Worm (Caenorhabditis elegans) whole organism, L1 larva: ENCODE data around the gene D1044.4.
A peak's percentile ranks its signal among the peaks of the same experiment; 100 is the strongest.

Source experiments
- C34B4.2 ChIP-seq: sonication (generic microtip); optimal IDR thresholded peaks from 2 replicates; lab custom pipeline; 2017; ENCODE audit warnings: mild to moderate bottlenecking, missing genetic modification characterization, missing compliant biosample characterization
- ceh-82 ChIP-seq, 3 experiments: fragments of 150-350 bp in 1 of 3; sonication (generic microtip) in 2 of 3; optimal IDR thresholded peaks; 2 replicates each; lab custom pipeline; 2014 to 2017; ENCODE audit warnings: missing biosample characterization in 3 of 3, missing genetic modification characterization in 3 of 3
- ces-1 ChIP-seq: fragments of 150-350 bp; optimal IDR thresholded peaks from 2 replicates; lab custom pipeline; 2014; ENCODE audit warnings: missing biosample characterization, missing genetic modification reagents, missing genetic modification characterization
- egl-13 ChIP-seq: sonication (generic microtip); optimal IDR thresholded peaks from 2 replicates; lab custom pipeline; 2016; ENCODE audit warnings: missing genotype, missing genetic modification reagents, missing genetic modification characterization, missing compliant biosample characterization
- isw-1 ChIP-seq: fragments of 200-800 bp; sonication (Bioruptor generic); IDR thresholded peaks from 2 replicates; pipeline ENCODE4 v1.3.6; 2022; ENCODE audit warnings: missing genetic modification characterization, missing compliant biosample characterization
- lin-35 ChIP-seq, 2 experiments: fragments of 150-350 bp; optimal IDR thresholded peaks; 2 replicates each; lab custom pipeline; 2014; ENCODE audit warnings: missing biosample characterization in 2 of 2, missing genetic modification characterization in 2 of 2, missing genetic modification reagents in 2 of 2
- nhr-11 ChIP-seq: fragments of 150-350 bp; optimal IDR thresholded peaks from 2 replicates; lab custom pipeline; 2014; ENCODE audit warnings: missing biosample characterization, missing genetic modification characterization
- nhr-90 ChIP-seq: sonication (generic microtip); optimal IDR thresholded peaks from 2 replicates; lab custom pipeline; 2016; ENCODE audit warnings: mild to moderate bottlenecking, missing genetic modification characterization, missing compliant biosample characterization; ENCODE audit not compliant: poor library complexity
- skn-1 ChIP-seq: fragments of 150-350 bp; optimal IDR thresholded peaks from 2 replicates; lab custom pipeline; 2014; ENCODE audit warnings: missing biosample characterization, missing genetic modification characterization
- sptf-1 ChIP-seq: fragments of 150-350 bp; optimal IDR thresholded peaks from 2 replicates; lab custom pipeline; 2014; ENCODE audit warnings: missing biosample characterization, missing genetic modification characterization
- tlp-1 ChIP-seq: fragments of 150-350 bp; optimal IDR thresholded peaks from 2 replicates; lab custom pipeline; 2014; ENCODE audit warnings: missing biosample characterization, missing genetic modification characterization
- unc-130 ChIP-seq: fragments of 150-350 bp; optimal IDR thresholded peaks from 2 replicates; lab custom pipeline; 2017; ENCODE audit warnings: missing biosample characterization, missing genetic modification characterization, inconsistent platforms
- ztf-4 ChIP-seq: fragments of 150-350 bp; optimal IDR thresholded peaks from 2 replicates; lab custom pipeline; 2014; ENCODE audit warnings: missing biosample characterization, missing genetic modification characterization

DNA sequence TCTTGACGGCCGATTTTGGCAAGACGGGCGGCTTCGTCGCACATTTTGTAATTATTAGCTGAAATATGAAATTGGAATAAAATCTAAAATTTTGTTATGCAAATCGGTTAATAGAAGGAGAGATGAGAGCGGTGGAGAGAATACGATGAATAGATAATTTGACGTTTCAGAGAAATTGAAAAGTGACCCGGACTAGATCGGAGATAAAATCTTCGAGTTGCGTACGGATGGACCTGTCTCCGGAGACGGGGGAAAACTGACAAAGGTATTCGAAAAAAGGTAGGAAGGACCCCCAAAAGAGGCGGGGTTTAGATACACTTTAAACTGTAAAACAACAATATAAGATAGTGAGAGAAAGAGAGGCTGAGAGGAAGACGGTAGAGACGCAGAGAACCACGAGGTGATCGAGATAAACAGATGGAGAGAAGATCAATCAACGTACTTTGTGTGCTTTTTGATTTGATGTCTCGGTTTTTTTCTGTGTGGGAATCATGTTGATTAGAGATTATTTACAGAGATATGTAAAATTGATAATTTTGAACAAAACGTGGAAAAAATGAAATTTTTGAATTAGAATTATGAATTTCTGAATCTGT is 30.3 kb upstream of the D1044.4 start, which contains the start of gene F09F7.6:
- no peak for TF ChIP-seq egl-13 (tag; lab: Kevin White, UChicago)
- TF ChIP-seq ces-1 (GFP tag; lab: Kevin White, UChicago): no peak
- peak; percentile 81 for TF ChIP-seq nhr-90
- no peak for TF ChIP-seq sptf-1 (tag; lab: Kevin White, UChicago)
- TF ChIP-seq ceh-82 (tag; optimal IDR thresholded peaks at IDR 0.05; lab: Kevin White, UChicago): no peak
- TF ChIP-seq skn-1: no peak
- no peak for TF ChIP-seq C34B4.2
- no peak for TF ChIP-seq tlp-1
- no peak for TF ChIP-seq nhr-11 (tag; lab: Kevin White, UChicago)
- no peak for TF ChIP-seq isw-1 (GFP tag; lab: Robert Waterston, UW)
- peak; percentile 89 for TF ChIP-seq unc-130 (tag; lab: Kevin White, UChicago)
- TF ChIP-seq ztf-4: peak; percentile 51
- peak; percentile 41 to 81 for TF ChIP-seq lin-35 (GFP tag; optimal IDR thresholded peaks at IDR 0.05; lab: Kevin White, UChicago)
